Worm (Caenorhabditis elegans): ENCODE measurements around the gene srsx-16.

srsx-16 gene

DNA sequence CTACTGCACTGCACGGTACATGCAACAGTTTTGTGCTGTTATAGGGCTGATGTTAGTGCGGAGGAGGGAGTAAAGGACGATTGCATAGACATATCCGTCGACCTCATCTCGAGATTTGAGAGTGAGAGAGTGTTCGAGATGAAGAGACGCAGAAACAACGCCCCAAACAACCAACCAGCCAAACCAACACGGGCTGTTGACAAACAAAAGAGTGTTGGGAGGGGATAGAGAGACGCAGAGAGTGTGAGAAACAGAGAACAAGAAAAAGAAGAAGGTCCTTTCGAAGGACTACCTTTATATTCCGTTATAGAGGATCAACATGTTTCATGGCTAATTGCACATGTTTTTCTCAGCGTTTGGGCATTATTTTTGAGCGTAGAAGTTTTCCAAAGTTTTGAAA lies 19.2 kb downstream of the srsx-16 start (continued):
- TF ChIP-seq sdz-12 (GFP tag; optimal IDR thresholded peaks at IDR 0.05) (no peak), daf-19 (GFP tag; conservative IDR thresholded peaks at IDR 0.05) (no peak), lsy-2 (tag; optimal IDR thresholded peaks at IDR 0.05) (peak in 1 of 2 experiments; percentile 37), dpl-1 (GFP tag; optimal IDR thresholded peaks at IDR 0.05) (no peak), snpc-4 (tag; optimal IDR thresholded peaks at IDR 0.05) (no peak), zip-11 (GFP tag; IDR thresholded peaks at IDR 0.05) (no peak), tag-97 (GFP tag; IDR thresholded peaks at IDR 0.05) (no peak), fos-1 (tag; optimal IDR thresholded peaks at IDR 0.05) (no peak), madf-9 (GFP tag; conservative IDR thresholded peaks at IDR 0.05) (no peak), daf-8 (GFP tag; IDR thresholded peaks at IDR 0.05) (no peak), nhr-111 (GFP tag; optimal IDR thresholded peaks at IDR 0.05) (no peak), daf-16 (GFP tag; optimal IDR thresholded peaks at IDR 0.05) (peak in 1 of 2 experiments; percentile 84), daf-16 (tag; optimal IDR thresholded peaks at IDR 0.05) (peak; percentile 2), F44E2.7 (GFP tag; IDR thresholded peaks at IDR 0.05) (no peak), hlh-30 (tag; optimal IDR thresholded peaks at IDR 0.05; ENCODE audit: insufficient read depth) (peak; percentile 51), nhr-10 (tag; optimal IDR thresholded peaks at IDR 0.05) (no peak), ztf-7 (tag; optimal IDR thresholded peaks at IDR 0.05) (no peak), arid-1 (GFP tag; conservative IDR thresholded peaks at IDR 0.05) (no peak), Y48G9A.11 (GFP tag; IDR thresholded peaks at IDR 0.05) (no peak), jun-1 (tag; optimal IDR thresholded peaks at IDR 0.05) (no peak), F37D6.2 (tag; optimal IDR thresholded peaks at IDR 0.05) (no peak), zfp-2 (tag; optimal IDR thresholded peaks at IDR 0.05) (no peak), nhr-11 (tag; optimal IDR thresholded peaks at IDR 0.05) (no peak), dmd-6 (GFP tag; IDR thresholded peaks at IDR 0.05) (no peak), hmg-1.1 (GFP tag; IDR thresholded peaks at IDR 0.05) (peak; percentile 54), F10B5.3 (tag; optimal IDR thresholded peaks at IDR 0.05) (no peak), zip-2 (tag; optimal IDR thresholded peaks at IDR 0.05) (no peak), lin-38 (GFP tag; IDR thresholded peaks at IDR 0.05) (no peak), Y75B8A.6 (GFP tag; IDR thresholded peaks at IDR 0.05) (no peak), mxl-2 (GFP tag; conservative IDR thresholded peaks at IDR 0.05) (no peak), Y105C5A.15 (GFP tag; IDR thresholded peaks at IDR 0.05) (no peak), lin-15B (tag; optimal IDR thresholded peaks at IDR 0.05) (no peak), lin-13 (GFP tag; optimal IDR thresholded peaks at IDR 0.05) (no peak), cey-2 (tag; optimal IDR thresholded peaks at IDR 0.05; ENCODE audit: borderline replicate concordance, insufficient read depth) (no peak), D1046.2 (GFP tag; IDR thresholded peaks at IDR 0.05) (no peak), ceh-82 (tag; optimal IDR thresholded peaks at IDR 0.05) (no peak), saeg-2 (GFP tag; IDR thresholded peaks at IDR 0.05) (no peak), T20F7.1 (GFP tag; optimal IDR thresholded peaks at IDR 0.05) (no peak), lin-29 (GFP tag; IDR thresholded peaks at IDR 0.05) (no peak), spr-1 (tag; optimal IDR thresholded peaks at IDR 0.05) (no peak), tra-1 (GFP tag; IDR thresholded peaks at IDR 0.05) (no peak), unc-62 (GFP tag; optimal IDR thresholded peaks at IDR 0.05 in 1 of 2) (peak in 1 of 2 experiments; percentile 98), unc-62 (tag; optimal IDR thresholded peaks at IDR 0.05) (no peak), mxl-3 (GFP tag; optimal IDR thresholded peaks at IDR 0.05) (no peak), daf-12 (tag; optimal IDR thresholded peaks at IDR 0.05) (no peak), hif-1 (tag; optimal IDR thresholded peaks at IDR 0.05) (no peak), set-16 (GFP tag; IDR thresholded peaks at IDR 0.05) (no peak), spr-3 (GFP tag; optimal IDR thresholded peaks at IDR 0.05) (no peak), mdl-1 (tag; optimal IDR thresholded peaks at IDR 0.05) (peak; percentile 17 to 52), dmd-9 (GFP tag; IDR thresholded peaks at IDR 0.05) (no peak), vab-7 (GFP tag; IDR thresholded peaks at IDR 0.05) (no peak), ceh-28 (tag; optimal IDR thresholded peaks at IDR 0.05) (no peak), ceh-62 (tag; optimal IDR thresholded peaks at IDR 0.05) (no peak)

All from whole organism, L4 larva.